In genomic region chrX:5678178-5678470, dm6 we compare ENCODE assay signal across 4 fruit fly cellular contexts.
TF ChIP-seq lines count a peak whose summit lies in the region.

No protein-coding gene starts in this region.

- TF ChIP-seq CTCF in whole organism, embryonic (GFP tag; optimal IDR thresholded peaks at IDR 0.05; lab: Kevin White, UChicago): no peak

TF ChIP-seq in whole organism, adult, 20 proteins besides CTCF, POLR2A, EP300 and RAD21:
- TF ChIP-seq cnc (optimal IDR thresholded peaks at IDR 0.05; lab: Kevin White, UChicago) (peak in 1 of 2 experiments; percentile 9), ovo (GFP tag; optimal IDR thresholded peaks at IDR 0.05; lab: Kevin White, UChicago) (peak; percentile 66), pad (GFP tag; optimal IDR thresholded peaks at IDR 0.05; lab: Kevin White, UChicago) (no peak)

TF ChIP-seq in whole organism, embryonic, 481 proteins besides CTCF, POLR2A, EP300 and RAD21 (continues in another document):
- TF ChIP-seq insv (GFP tag; optimal IDR thresholded peaks at IDR 0.05; lab: Kevin White, UChicago): peak in 1 of 2 experiments; percentile 10
- TF ChIP-seq grn (GFP tag; optimal IDR thresholded peaks at IDR 0.05; lab: Kevin White, UChicago): peak; percentile 60
- TF ChIP-seq CG9932 (GFP tag; IDR thresholded peaks at IDR 0.05; lab: Robert Waterston, UW): no peak
- TF ChIP-seq CG6272 (GFP tag; IDR thresholded peaks at IDR 0.05; lab: Robert Waterston, UW): no peak
- TF ChIP-seq CG14860 (GFP tag; IDR thresholded peaks at IDR 0.05; lab: Robert Waterston, UW; ENCODE audit: partially characterized antibody): no peak
- TF ChIP-seq trh (GFP tag; optimal IDR thresholded peaks at IDR 0.05; lab: Kevin White, UChicago): peak; percentile 29
- TF ChIP-seq Med (GFP tag; lab: Kevin White, UChicago): peak; percentile 59
- 0 out of 3 replicates have a peak, but pooled peaks have one; percentile 5 for TF ChIP-seq CG14050 (GFP tag; IDR thresholded peaks at IDR 0.05; lab: Robert Waterston, UW)
- no peak for TF ChIP-seq shn (GFP tag; optimal IDR thresholded peaks at IDR 0.05; lab: Kevin White, UChicago)
- TF ChIP-seq CG10209 (GFP tag; optimal IDR thresholded peaks at IDR 0.05; lab: Kevin White, UChicago): peak; percentile 22
- TF ChIP-seq sqz (GFP tag; optimal IDR thresholded peaks at IDR 0.05; lab: Kevin White, UChicago): no peak
- peak; percentile 35 for TF ChIP-seq CG12104 (GFP tag; optimal IDR thresholded peaks at IDR 0.05; lab: Kevin White, UChicago)
- TF ChIP-seq C15 (GFP tag; IDR thresholded peaks at IDR 0.05; lab: Robert Waterston, UW): 0 out of 3 replicates have a peak, but pooled peaks have one; percentile 3
- peak; percentile 19 for TF ChIP-seq CG5180 (GFP tag; optimal IDR thresholded peaks at IDR 0.05; lab: Kevin White, UChicago)
- peak; percentile 68 for TF ChIP-seq Sox100B (GFP tag; optimal IDR thresholded peaks at IDR 0.05; lab: Kevin White, UChicago)
- TF ChIP-seq croc (GFP tag; conservative IDR thresholded peaks at IDR 0.05; lab: Robert Waterston, UW): 0 out of 3 replicates have a peak, but pooled peaks have one; percentile 10
- no peak for TF ChIP-seq hbn (GFP tag; IDR thresholded peaks at IDR 0.05; lab: Robert Waterston, UW; ENCODE audit: partially characterized antibody)
- peak; percentile 31 for TF ChIP-seq CG14710 (tag; optimal IDR thresholded peaks at IDR 0.05; lab: Kevin White, UChicago)
- TF ChIP-seq Opbp (GFP tag; IDR thresholded peaks at IDR 0.05; lab: Robert Waterston, UW; ENCODE audit: partially characterized antibody): no peak
- TF ChIP-seq pan (optimal IDR thresholded peaks at IDR 0.05; lab: Kevin White, UChicago): no peak
- peak in 1 of 2 experiments; percentile 1 for TF ChIP-seq pan (GFP tag; optimal IDR thresholded peaks at IDR 0.05 in 1 of 2, IDR thresholded peaks at IDR 0.05 in 1 of 2)
- TF ChIP-seq CG18599 (GFP tag; optimal IDR thresholded peaks at IDR 0.05; lab: Kevin White, UChicago): peak; percentile 14
- TF ChIP-seq CG10979 (tag; optimal IDR thresholded peaks at IDR 0.05; lab: Kevin White, UChicago): peak; percentile 7
- peak; percentile 50 for TF ChIP-seq CG6813 (GFP tag; optimal IDR thresholded peaks at IDR 0.05; lab: Kevin White, UChicago)
- TF ChIP-seq NK7.1 (GFP tag; optimal IDR thresholded peaks at IDR 0.05; lab: Kevin White, UChicago): peak; percentile 1
- peak in 1 of 2 experiments; percentile 40 for TF ChIP-seq chif (GFP tag; optimal IDR thresholded peaks at IDR 0.05; lab: Kevin White, UChicago)
- 0 out of 3 replicates have a peak, but pooled peaks have one; percentile 3 for TF ChIP-seq Mrtf (GFP tag; IDR thresholded peaks at IDR 0.05; lab: Robert Waterston, UW)

TF ChIP-seq in whole organism, prepupa, 60 proteins besides CTCF, POLR2A, EP300 and RAD21:
- no peak for TF ChIP-seq Sox14 (GFP tag; optimal IDR thresholded peaks at IDR 0.05; lab: Kevin White, UChicago)
- no peak for TF ChIP-seq Hr39 (GFP tag; optimal IDR thresholded peaks at IDR 0.05; lab: Kevin White, UChicago)
- peak; percentile 68 for TF ChIP-seq fkh (GFP tag; optimal IDR thresholded peaks at IDR 0.05; lab: Kevin White, UChicago)
- TF ChIP-seq spab (GFP tag; optimal IDR thresholded peaks at IDR 0.05; lab: Kevin White, UChicago): no peak

TF ChIP-seq in whole organism, wandering third instar larva, 38 proteins besides CTCF, POLR2A, EP300 and RAD21:
- TF ChIP-seq sv (GFP tag; optimal IDR thresholded peaks at IDR 0.05; lab: Kevin White, UChicago): peak; percentile 4
- TF ChIP-seq Sp1 (GFP tag; optimal IDR thresholded peaks at IDR 0.05; lab: Kevin White, UChicago): no peak
TF ChIP-seq in whole organism, wandering third instar larva: peak in this region for 1.
